Fruit fly (Drosophila melanogaster) whole organism, pupa: Measurements from ENCODE around the gene CG34178.

Experiments
- CG13204 ChIP-seq: fragments of 200-800 bp; sonication (Bioruptor generic); optimal IDR thresholded peaks from 2 replicates; lab custom pipeline; 2018; ENCODE audit warnings: missing biosample characterization, mild to moderate bottlenecking, missing genetic modification characterization, moderate library complexity
- CG14655 ChIP-seq: fragments of 200-800 bp; sonication (Bioruptor generic); optimal IDR thresholded peaks from 3 replicates; lab custom pipeline; 2017; ENCODE audit warnings: mild to moderate bottlenecking, missing biosample characterization, missing genetic modification reagents, missing genetic modification characterization
- CG32121 ChIP-seq: fragments of 200-800 bp; sonication (Bioruptor generic); IDR thresholded peaks from 2 replicates; pipeline ENCODE4 v1.3.6; 2022; ENCODE audit warnings: missing biosample characterization, missing genetic modification characterization
- CG4496 ChIP-seq: fragments of 200-800 bp; sonication (Bioruptor generic); IDR thresholded peaks from 3 replicates; pipeline ENCODE4 v1.3.6; 2022; ENCODE audit warnings: missing biosample characterization, missing genetic modification characterization
- D1 ChIP-seq: fragments of 200-800 bp; sonication (Bioruptor generic); optimal IDR thresholded peaks from 2 replicates; lab custom pipeline; 2018; ENCODE audit warnings: missing biosample characterization, mild to moderate bottlenecking, missing genetic modification characterization, moderate library complexity
- Ets98B ChIP-seq: fragments of 200-800 bp; sonication (Bioruptor generic); IDR thresholded peaks from 2 replicates; pipeline ENCODE4 v1.3.6; 2022; ENCODE audit warnings: missing biosample characterization, missing genetic modification characterization
- Snoo ChIP-seq: fragments of 200-800 bp; sonication (Bioruptor generic); optimal IDR thresholded peaks from 3 replicates; lab custom pipeline; 2017; ENCODE audit warnings: missing biosample characterization, mild to moderate bottlenecking, missing genetic modification characterization, inconsistent platforms
- gl ChIP-seq: fragments of 200-800 bp; sonication (Bioruptor generic); optimal IDR thresholded peaks from 2 replicates; lab custom pipeline; 2018; ENCODE audit warnings: missing biosample characterization, mild to moderate bottlenecking, missing genetic modification characterization

dm6 chr2L:4437487-4437886 is 3.8 kb downstream of the CG34178 start, which contains the start of gene CG43056:
- TF ChIP-seq CG14655 (GFP tag; lab: Kevin White, UChicago) (no peak), D1 (tag; lab: Kevin White, UChicago) (no peak), CG4496 (GFP tag; lab: Robert Waterston, UW) (no peak), CG13204 (GFP tag; lab: Kevin White, UChicago) (no peak), Ets98B (GFP tag; lab: Robert Waterston, UW) (no peak), gl (tag; lab: Kevin White, UChicago) (no peak), Snoo (no peak), CG32121 (no peak)
